Worm (Caenorhabditis elegans): Measurements from ENCODE around the gene F07C6.6.

DNA sequence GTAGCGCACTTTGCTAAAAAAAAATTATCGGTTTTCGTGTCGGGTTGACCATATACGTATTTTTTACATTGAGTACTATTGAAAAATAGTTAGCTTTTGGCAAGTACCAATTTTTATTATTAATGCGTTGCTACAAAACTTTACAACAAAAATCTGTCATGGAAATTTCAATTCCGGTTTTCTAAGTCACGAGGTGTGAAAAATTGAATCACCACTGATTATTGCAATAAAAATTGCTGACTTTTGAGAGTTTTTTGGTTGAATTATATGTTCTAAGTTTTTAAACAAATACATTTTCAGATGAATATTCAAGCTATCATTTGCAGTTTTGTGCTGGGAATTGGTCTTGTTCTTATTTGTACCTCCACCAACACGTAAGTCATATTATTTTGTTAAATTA, 1.7 kb upstream of the F07C6.6 start, which contains the start of gene F07C6.2:
- TF ChIP-seq unc-62 (GFP tag; optimal IDR thresholded peaks at IDR 0.05) (no peak), F49E8.2 (tag; optimal IDR thresholded peaks at IDR 0.05; ENCODE audit: insufficient read depth) (no peak), efl-1 (GFP tag; optimal IDR thresholded peaks at IDR 0.05) (no peak), nhr-179 (tag; optimal IDR thresholded peaks at IDR 0.05) (no peak), sea-2 (GFP tag; IDR thresholded peaks at IDR 0.05) (no peak), B0336.3 (GFP tag; IDR thresholded peaks at IDR 0.05) (no peak), lin-26 (GFP tag; IDR thresholded peaks at IDR 0.05) (no peak), F57A8.1 (GFP tag; optimal IDR thresholded peaks at IDR 0.05) (no peak), mes-4 (tag; optimal IDR thresholded peaks at IDR 0.05) (no peak), ccch-3 (GFP tag; optimal IDR thresholded peaks at IDR 0.05) (no peak)
